Comparison of ENCODE assay signal across 1 fruit fly cellular context in genomic region chr3R:20552093-20552492, dm6.
TF ChIP-seq lines count a peak whose summit lies in the region.

Gene Stat92E, minus strand, starts transcription at chr3R:20552311.

TF ChIP-seq in whole organism, embryonic, 481 proteins besides CTCF, POLR2A, EP300 and RAD21 (continued from another document):
- TF ChIP-seq CG13287 (GFP tag; IDR thresholded peaks at IDR 0.05; lab: Robert Waterston, UW; ENCODE audit: partially characterized antibody) (peak; percentile 10; the same call in 1 of the 2 replicates), p53 (GFP tag; optimal IDR thresholded peaks at IDR 0.05; lab: Kevin White, UChicago) (no peak), CG2199 (GFP tag; IDR thresholded peaks at IDR 0.05; lab: Robert Waterston, UW) (0 out of 3 replicates have a peak, but pooled peaks have one; percentile 17), Scr (GFP tag; IDR thresholded peaks at IDR 0.05; lab: Robert Waterston, UW; ENCODE audit: partially characterized antibody) (peak; percentile 37; the same call in 1 of the 2 replicates), vnd (GFP tag; IDR thresholded peaks at IDR 0.05; lab: Robert Waterston, UW; ENCODE audit: partially characterized antibody) (peak; percentile 21; the same call in 1 of the 3 replicates), Dfd (GFP tag; optimal IDR thresholded peaks at IDR 0.05; lab: Kevin White, UChicago) (no peak), pb (GFP tag; optimal IDR thresholded peaks at IDR 0.05; lab: Kevin White, UChicago) (no peak), Fer3 (tag; optimal IDR thresholded peaks at IDR 0.05; lab: Kevin White, UChicago) (no peak), Bgb (GFP tag; IDR thresholded peaks at IDR 0.05; lab: Robert Waterston, UW; ENCODE audit: partially characterized antibody) (peak; percentile 39; the same call in 1 of the 2 replicates), wdn (GFP tag; IDR thresholded peaks at IDR 0.05; lab: Robert Waterston, UW) (no peak), CG3838 (GFP tag; optimal IDR thresholded peaks at IDR 0.05; lab: Kevin White, UChicago) (no peak), CG1603 (tag; optimal IDR thresholded peaks at IDR 0.05; lab: Kevin White, UChicago) (peak; percentile 28), jigr1 (GFP tag; IDR thresholded peaks at IDR 0.05; lab: Robert Waterston, UW) (no peak), Optix (GFP tag; IDR thresholded peaks at IDR 0.05; lab: Robert Waterston, UW) (no peak), eve (GFP tag; optimal IDR thresholded peaks at IDR 0.05; lab: Kevin White, UChicago) (peak in 1 of 2 experiments; percentile 60), CG14860 (GFP tag; IDR thresholded peaks at IDR 0.05; lab: Robert Waterston, UW; ENCODE audit: partially characterized antibody) (0 out of 3 replicates have a peak, but pooled peaks have one; percentile 11), unc-4 (GFP tag; IDR thresholded peaks at IDR 0.05; lab: Robert Waterston, UW; ENCODE audit: partially characterized antibody) (peak; percentile 15; the same call in 1 of the 2 replicates), dimm (GFP tag; IDR thresholded peaks at IDR 0.05; lab: Robert Waterston, UW) (no peak), vvl (GFP tag; IDR thresholded peaks at IDR 0.05; lab: Robert Waterston, UW) (0 out of 2 replicates have a peak, but pooled peaks have one; percentile 5), toy (GFP tag; IDR thresholded peaks at IDR 0.05; lab: Robert Waterston, UW) (no peak), ci (GFP tag; IDR thresholded peaks at IDR 0.05; lab: Robert Waterston, UW) (0 out of 3 replicates have a peak, but pooled peaks have one; percentile 6), bowl (GFP tag; IDR thresholded peaks at IDR 0.05; lab: Robert Waterston, UW) (no peak), mld (GFP tag; IDR thresholded peaks at IDR 0.05; lab: Robert Waterston, UW; ENCODE audit: partially characterized antibody) (no peak), CG15514 (GFP tag; optimal IDR thresholded peaks at IDR 0.05; lab: Kevin White, UChicago) (peak; percentile 14), sqz (GFP tag; optimal IDR thresholded peaks at IDR 0.05; lab: Kevin White, UChicago) (no peak), E2f2 (GFP tag; IDR thresholded peaks at IDR 0.05; lab: Robert Waterston, UW) (peak; percentile 96), MBD-R2 (GFP tag; IDR thresholded peaks at IDR 0.05; lab: Robert Waterston, UW) (0 out of 2 replicates have a peak, but pooled peaks have one; percentile 40), nerfin-1 (tag; optimal IDR thresholded peaks at IDR 0.05; lab: Kevin White, UChicago) (no peak), mirr (GFP tag; optimal IDR thresholded peaks at IDR 0.05; lab: Kevin White, UChicago) (no peak), cato (GFP tag; optimal IDR thresholded peaks at IDR 0.05; lab: Kevin White, UChicago; ENCODE audit: borderline replicate concordance) (no peak), CG17186 (GFP tag; optimal IDR thresholded peaks at IDR 0.05; lab: Kevin White, UChicago) (peak; percentile 45), CG16813 (GFP tag; IDR thresholded peaks at IDR 0.05; lab: Robert Waterston, UW; ENCODE audit: partially characterized antibody) (peak; percentile 35; the same call in 1 of the 3 replicates), CG34376 (GFP tag; optimal IDR thresholded peaks at IDR 0.05; lab: Kevin White, UChicago) (peak; percentile 7), CG10267 (tag; optimal IDR thresholded peaks at IDR 0.05; lab: Kevin White, UChicago) (no peak), Fer1 (GFP tag; optimal IDR thresholded peaks at IDR 0.05; lab: Kevin White, UChicago) (no peak), CG3995 (GFP tag; optimal IDR thresholded peaks at IDR 0.05; lab: Kevin White, UChicago) (peak; percentile 47), klu (GFP tag; IDR thresholded peaks at IDR 0.05; lab: Robert Waterston, UW) (peak; percentile 56; the same call in 1 of the 2 replicates), pzg (GFP tag; optimal IDR thresholded peaks at IDR 0.05; lab: Kevin White, UChicago) (peak; percentile 64), bigmax (GFP tag; optimal IDR thresholded peaks at IDR 0.05; lab: Kevin White, UChicago) (peak; percentile 81), HLH4C (GFP tag; IDR thresholded peaks at IDR 0.05; lab: Robert Waterston, UW; ENCODE audit: partially characterized antibody) (peak; percentile 48; the same call in 1 of the 3 replicates), HHEX (GFP tag; optimal IDR thresholded peaks at IDR 0.05; lab: Kevin White, UChicago) (no peak), Sox102F (GFP tag; optimal IDR thresholded peaks at IDR 0.05; lab: Kevin White, UChicago) (no peak), NFAT (GFP tag; IDR thresholded peaks at IDR 0.05; lab: Robert Waterston, UW) (no peak)
